Fruit fly (Drosophila melanogaster): ENCODE data around the gene 5PtaseI.

The 5PtaseI gene

dm6 chr3R:25056016-25056415 is 11.1 kb upstream of the 5PtaseI start, which contains the start of the genes CG31111 and stac (continued):
- TF ChIP-seq Gug (GFP tag; IDR thresholded peaks at IDR 0.05) (no peak), CG34224 (GFP tag; IDR thresholded peaks at IDR 0.05; ENCODE audit: partially characterized antibody) (no peak), sqz (GFP tag; optimal IDR thresholded peaks at IDR 0.05) (no peak), B-H2 (GFP tag; optimal IDR thresholded peaks at IDR 0.05) (no peak), CG11247 (GFP tag; IDR thresholded peaks at IDR 0.05) (no peak), CG7271 (tag; optimal IDR thresholded peaks at IDR 0.05) (no peak), cg (GFP tag; optimal IDR thresholded peaks at IDR 0.05) (no peak), row (GFP tag; IDR thresholded peaks at IDR 0.05) (no peak; the same call in 2 of the 3 replicates), lbe (GFP tag; optimal IDR thresholded peaks at IDR 0.05) (peak; percentile 49), trem (tag; optimal IDR thresholded peaks at IDR 0.05) (peak; percentile 90), salm (tag; optimal IDR thresholded peaks at IDR 0.05) (no peak), maf-S (GFP tag; optimal IDR thresholded peaks at IDR 0.05) (no peak), CG8388 (GFP tag; optimal IDR thresholded peaks at IDR 0.05) (no peak), klu (GFP tag; IDR thresholded peaks at IDR 0.05) (no peak), otp (GFP tag; IDR thresholded peaks at IDR 0.05) (no peak), nmo (GFP tag; optimal IDR thresholded peaks at IDR 0.05) (no peak), mld (GFP tag; IDR thresholded peaks at IDR 0.05; ENCODE audit: partially characterized antibody) (no peak), Hr3 (GFP tag; optimal IDR thresholded peaks at IDR 0.05) (no peak), CG3163 (GFP tag; optimal IDR thresholded peaks at IDR 0.05) (no peak), E2f1 (GFP tag; IDR thresholded peaks at IDR 0.05) (no peak), CG4854 (GFP tag; optimal IDR thresholded peaks at IDR 0.05) (no peak), CG2116 (GFP tag; optimal IDR thresholded peaks at IDR 0.05) (peak; percentile 98), Kr (GFP tag; optimal IDR thresholded peaks at IDR 0.05) (no peak), kay (GFP tag; optimal IDR thresholded peaks at IDR 0.05) (no peak), CG10267 (tag; optimal IDR thresholded peaks at IDR 0.05) (peak; percentile 4), Mes4 (GFP tag; optimal IDR thresholded peaks at IDR 0.05) (no peak), pzg (GFP tag; optimal IDR thresholded peaks at IDR 0.05) (peak; percentile 44), tgo (GFP tag; IDR thresholded peaks at IDR 0.05) (no peak), Drgx (GFP tag; IDR thresholded peaks at IDR 0.05) (no peak), Sin3A (optimal IDR thresholded peaks at IDR 0.05) (no peak), CG5953 (GFP tag; IDR thresholded peaks at IDR 0.05) (no peak), CG7556 (GFP tag; optimal IDR thresholded peaks at IDR 0.05) (no peak), Vsx1 (GFP tag; optimal IDR thresholded peaks at IDR 0.05) (no peak), Pdp1 (GFP tag; optimal IDR thresholded peaks at IDR 0.05) (peak in 1 of 2 experiments; percentile 0), cato (GFP tag; optimal IDR thresholded peaks at IDR 0.05; ENCODE audit: borderline replicate concordance) (no peak), CG31224 (GFP tag; IDR thresholded peaks at IDR 0.05) (no peak), CG33557 (GFP tag; optimal IDR thresholded peaks at IDR 0.05) (no peak), wor (GFP tag; IDR thresholded peaks at IDR 0.05) (no peak), CG1792 (GFP tag; optimal IDR thresholded peaks at IDR 0.05) (no peak), mirr (GFP tag; optimal IDR thresholded peaks at IDR 0.05) (no peak), amos (GFP tag; IDR thresholded peaks at IDR 0.05; ENCODE audit: partially characterized antibody) (peak; percentile 7; the same call in 1 of the 2 replicates), pfk (GFP tag; optimal IDR thresholded peaks at IDR 0.05) (peak; percentile 44), ERR (GFP tag; optimal IDR thresholded peaks at IDR 0.05) (no peak), CG3407 (GFP tag; optimal IDR thresholded peaks at IDR 0.05) (no peak), fru (optimal IDR thresholded peaks at IDR 0.05) (no peak), CG8924 (tag; optimal IDR thresholded peaks at IDR 0.05) (peak; percentile 37), CG17568 (GFP tag; optimal IDR thresholded peaks at IDR 0.05) (no peak)
